Fruit fly (Drosophila melanogaster): ENCODE results near the gene CG7091.

The CG7091 gene

dm6 chr3R:12981334-12982166 is 3.8 kb downstream of the CG7091 start (continued):
- TF ChIP-seq CG15479 (GFP tag; optimal IDR thresholded peaks at IDR 0.05) (no peak), klu (GFP tag; IDR thresholded peaks at IDR 0.05) (no peak), CG7963 (GFP tag; IDR thresholded peaks at IDR 0.05; ENCODE audit: partially characterized antibody) (no peak), CG17829 (tag; optimal IDR thresholded peaks at IDR 0.05) (peak; percentile 70), wdn (GFP tag; IDR thresholded peaks at IDR 0.05) (no peak; the same call in 1 of the 2 replicates), grn (GFP tag; optimal IDR thresholded peaks at IDR 0.05) (no peak), Gug (GFP tag; IDR thresholded peaks at IDR 0.05) (peak; percentile 19; the same call in 1 of the 4 replicates), CG6813 (GFP tag; optimal IDR thresholded peaks at IDR 0.05) (no peak), nmo (GFP tag; optimal IDR thresholded peaks at IDR 0.05) (peak; percentile 82), Ada2b (GFP tag; IDR thresholded peaks at IDR 0.05) (peak; percentile 54), CG42726 (GFP tag; IDR thresholded peaks at IDR 0.05; ENCODE audit: partially characterized antibody) (no peak), vnd (GFP tag; IDR thresholded peaks at IDR 0.05; ENCODE audit: partially characterized antibody) (no peak), CG8388 (GFP tag; optimal IDR thresholded peaks at IDR 0.05) (peak; percentile 61), CG16863 (GFP tag; optimal IDR thresholded peaks at IDR 0.05) (peak; percentile 9), CG18764 (GFP tag; optimal IDR thresholded peaks at IDR 0.05) (peak; percentile 40), exex (tag; optimal IDR thresholded peaks at IDR 0.05) (peak; percentile 1), ro (GFP tag; IDR thresholded peaks at IDR 0.05) (no peak), CG11085 (GFP tag; IDR thresholded peaks at IDR 0.05) (no peak), CG1792 (GFP tag; optimal IDR thresholded peaks at IDR 0.05) (no peak), HLH4C (GFP tag; IDR thresholded peaks at IDR 0.05; ENCODE audit: partially characterized antibody) (no peak), Dbx (GFP tag; IDR thresholded peaks at IDR 0.05) (0 out of 3 replicates have a peak, but pooled peaks have one; percentile 15), ash1 (GFP tag; optimal IDR thresholded peaks at IDR 0.05) (no peak), HLHmδ (GFP tag; optimal IDR thresholded peaks at IDR 0.05) (no peak), CG9437 (GFP tag; optimal IDR thresholded peaks at IDR 0.05) (peak; percentile 63), CG8281 (tag; optimal IDR thresholded peaks at IDR 0.05) (peak; percentile 24), CG10267 (tag; optimal IDR thresholded peaks at IDR 0.05) (peak; percentile 67), CG6254 (GFP tag; optimal IDR thresholded peaks at IDR 0.05) (peak; percentile 47), HmgZ (tag; optimal IDR thresholded peaks at IDR 0.05) (no peak), inv (GFP tag; IDR thresholded peaks at IDR 0.05; ENCODE audit: partially characterized antibody) (no peak), CG10654 (GFP tag; optimal IDR thresholded peaks at IDR 0.05) (peak; percentile 58), da (GFP tag; optimal IDR thresholded peaks at IDR 0.05) (peak; percentile 18), Hr51 (GFP tag; optimal IDR thresholded peaks at IDR 0.05) (peak in 1 of 2 experiments; percentile 79), Hr3 (GFP tag; optimal IDR thresholded peaks at IDR 0.05) (peak; percentile 46), corto (GFP tag; optimal IDR thresholded peaks at IDR 0.05) (no peak), CG13894 (tag; optimal IDR thresholded peaks at IDR 0.05) (no peak), CG6175 (GFP tag; IDR thresholded peaks at IDR 0.05) (no peak), vfl (GFP tag; optimal IDR thresholded peaks at IDR 0.05) (no peak), CG14710 (tag; optimal IDR thresholded peaks at IDR 0.05) (peak; percentile 59), Hey (tag; optimal IDR thresholded peaks at IDR 0.05) (no peak), pb (GFP tag; optimal IDR thresholded peaks at IDR 0.05) (no peak), Tbp (GFP tag; optimal IDR thresholded peaks at IDR 0.05) (no peak), hb (GFP tag; IDR thresholded peaks at IDR 0.05; ENCODE audit: partially characterized antibody) (no peak), CG11696 (GFP tag; IDR thresholded peaks at IDR 0.05) (peak; percentile 91), CG7357 (GFP tag; IDR thresholded peaks at IDR 0.05) (peak; percentile 43; the same call in 1 of the 3 replicates), tgo (GFP tag; IDR thresholded peaks at IDR 0.05) (peak; percentile 57; the same call in 1 of the 3 replicates), Doc2 (GFP tag; IDR thresholded peaks at IDR 0.05) (no peak), Hr39 (optimal IDR thresholded peaks at IDR 0.05) (no peak), fu2 (GFP tag; optimal IDR thresholded peaks at IDR 0.05) (no peak), CG10431 (GFP tag; optimal IDR thresholded peaks at IDR 0.05) (no peak)
